Fruit fly (Drosophila melanogaster) whole organism, adult: ENCODE data around the gene CG45011.

Source experiments
- CG11617 ChIP-seq: fragments of 200-800 bp; sonication (Bioruptor generic); optimal IDR thresholded peaks from 2 replicates; lab custom pipeline; 2017; ENCODE audit warnings: mild to moderate bottlenecking, missing biosample characterization, missing genetic modification reagents, missing genetic modification characterization
- CG12768 ChIP-seq: fragments of 200-800 bp; sonication (Bioruptor generic); optimal IDR thresholded peaks from 2 replicates; lab custom pipeline; 2017; ENCODE audit warnings: missing biosample characterization, missing genetic modification characterization, mild to moderate bottlenecking, moderate library complexity, missing genetic modification reagents
- CG14711 ChIP-seq: fragments of 200-800 bp; sonication (Bioruptor generic); optimal IDR thresholded peaks from 2 replicates; lab custom pipeline; 2018; ENCODE audit warnings: missing biosample characterization, mild to moderate bottlenecking, missing genetic modification characterization, moderate library complexity
- CG1620 ChIP-seq: fragments of 200-800 bp; sonication (Bioruptor generic); optimal IDR thresholded peaks from 2 replicates; lab custom pipeline; 2016; ENCODE audit warnings: missing biosample characterization, missing genetic modification characterization
- CG33017 ChIP-seq: fragments of 200-800 bp; sonication (Bioruptor generic); optimal IDR thresholded peaks from 2 replicates; lab custom pipeline; 2018; ENCODE audit warnings: missing biosample characterization, mild to moderate bottlenecking, missing genetic modification characterization, moderate library complexity
- CG5204 ChIP-seq: fragments of 200-800 bp; sonication (Bioruptor generic); optimal IDR thresholded peaks from 2 replicates; lab custom pipeline; 2016; ENCODE audit warnings: missing biosample characterization, missing genetic modification characterization
- CG7045 ChIP-seq: fragments of 200-800 bp; sonication (Bioruptor generic); optimal IDR thresholded peaks from 2 replicates; lab custom pipeline; 2017; ENCODE audit warnings: missing biosample characterization, mild to moderate bottlenecking, missing genetic modification characterization
- CG7101 ChIP-seq: fragments of 200-800 bp; sonication (Bioruptor generic); optimal IDR thresholded peaks from 2 replicates; lab custom pipeline; 2018; ENCODE audit warnings: missing biosample characterization, mild to moderate bottlenecking, missing genetic modification characterization, moderate library complexity
- Clk ChIP-seq: fragments of 200-800 bp; sonication (Bioruptor generic); optimal IDR thresholded peaks from 2 replicates; lab custom pipeline; 2017; ENCODE audit warnings: missing biosample characterization, missing genetic modification characterization
- Crg-1 ChIP-seq: fragments of 200-800 bp; sonication (Bioruptor generic); optimal IDR thresholded peaks from 2 replicates; lab custom pipeline; 2016; ENCODE audit warnings: missing biosample characterization, missing genetic modification characterization
- Hr96 ChIP-seq: fragments of 200-800 bp; sonication (Bioruptor generic); optimal IDR thresholded peaks from 2 replicates; lab custom pipeline; 2016; ENCODE audit warnings: missing biosample characterization, missing genetic modification characterization
- Mnt ChIP-seq: fragments of 200-800 bp; sonication (Bioruptor generic); optimal IDR thresholded peaks from 2 replicates; lab custom pipeline; 2016; ENCODE audit warnings: missing biosample characterization, mild to moderate bottlenecking, missing genetic modification characterization
- bab1 ChIP-seq: fragments of 200-800 bp; sonication (Bioruptor generic); optimal IDR thresholded peaks from 3 replicates; lab custom pipeline; 2019; ENCODE audit warnings: missing biosample characterization, mild to moderate bottlenecking, missing genetic modification characterization, moderate library complexity
- cic ChIP-seq: fragments of 200-800 bp; sonication (Bioruptor generic); optimal IDR thresholded peaks from 2 replicates; lab custom pipeline; 2017; ENCODE audit warnings: missing biosample characterization, mild to moderate bottlenecking, missing genetic modification characterization, moderate library complexity
- cnc ChIP-seq, 2 experiments: fragments of >200 bp; optimal IDR thresholded peaks; 2 replicates each; lab custom pipeline; 2017
- kay ChIP-seq: fragments of 200-800 bp; sonication (Bioruptor generic); peaks from one replicate; lab custom pipeline; 2016; ENCODE audit warnings: missing biosample characterization, missing genetic modification characterization, borderline replicate concordance
- ovo ChIP-seq: fragments of 200-800 bp; sonication (Bioruptor generic); optimal IDR thresholded peaks from 2 replicates; lab custom pipeline; 2016; ENCODE audit warnings: missing biosample characterization, missing genetic modification characterization
- pad ChIP-seq: fragments of 200-800 bp; sonication (Bioruptor generic); optimal IDR thresholded peaks from 3 replicates; lab custom pipeline; 2017; ENCODE audit warnings: missing biosample characterization, missing genetic modification characterization, mild to moderate bottlenecking, moderate library complexity, missing genetic modification reagents
- tj ChIP-seq: fragments of 200-800 bp; sonication (Bioruptor generic); optimal IDR thresholded peaks from 3 replicates; lab custom pipeline; 2017; ENCODE audit warnings: missing biosample characterization, mild to moderate bottlenecking, missing genetic modification characterization, moderate library complexity
- toe ChIP-seq: fragments of 200-800 bp; sonication (Bioruptor generic); optimal IDR thresholded peaks from 2 replicates; lab custom pipeline; 2016; ENCODE audit warnings: missing biosample characterization, missing genetic modification characterization

Gene CG45011

DNA sequence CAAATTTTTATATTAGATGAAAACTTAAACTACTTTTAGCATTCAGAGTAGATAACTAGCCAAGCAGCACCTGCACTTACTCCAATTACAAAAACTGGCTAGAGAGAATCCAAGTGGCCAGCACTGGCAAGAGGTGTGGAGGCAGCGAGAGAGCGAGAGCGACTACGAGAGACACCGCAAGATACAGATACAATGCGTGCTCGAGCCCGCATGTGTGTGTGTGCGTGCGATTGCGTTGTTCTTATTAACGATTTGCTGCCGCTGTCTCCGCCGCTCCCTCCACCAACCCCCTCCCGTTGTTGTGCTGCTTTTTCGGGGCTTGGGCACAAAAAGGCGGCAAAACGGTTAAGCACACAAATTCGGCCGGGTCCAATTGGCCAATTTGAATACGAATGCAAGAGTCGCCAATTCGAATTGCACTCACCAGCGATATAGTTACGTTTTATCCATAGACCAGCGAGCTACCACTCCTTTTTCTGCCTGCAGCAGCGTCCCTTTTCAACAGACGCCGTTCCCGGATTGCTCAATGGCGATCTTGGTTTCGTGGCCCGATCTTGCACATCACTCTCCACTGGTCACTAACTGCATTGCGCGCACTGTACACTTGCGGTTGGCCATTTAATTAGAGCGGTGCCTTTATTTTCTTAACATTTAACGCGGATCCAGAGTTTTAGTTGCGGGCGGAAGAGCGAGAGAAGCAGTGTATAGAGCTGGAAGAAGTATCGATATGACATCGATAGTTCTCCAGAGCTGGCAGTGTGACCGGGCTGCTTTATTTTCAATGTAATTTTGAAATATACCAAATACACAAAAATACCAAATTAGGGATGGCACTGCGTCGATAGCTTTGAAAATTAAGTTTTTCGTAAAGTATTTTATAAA, 24.9 kb upstream of the CG45011 start, which contains the start of gene crol:
Gene crol, minus strand, starts transcription at position 737 of the 882 bp plus-strand sequence.
- TF ChIP-seq CG7101 (tag; lab: Kevin White, UChicago) (peak; percentile 25), Mnt (GFP tag; lab: Kevin White, UChicago) (peak; percentile 8), cic (GFP tag; lab: Kevin White, UChicago) (peak; percentile 66), tj (peak; percentile 13), CG12768 (GFP tag; lab: Kevin White, UChicago) (no peak), CG14711 (tag; lab: Kevin White, UChicago) (peak; percentile 28), bab1 (no peak)

DNA sequence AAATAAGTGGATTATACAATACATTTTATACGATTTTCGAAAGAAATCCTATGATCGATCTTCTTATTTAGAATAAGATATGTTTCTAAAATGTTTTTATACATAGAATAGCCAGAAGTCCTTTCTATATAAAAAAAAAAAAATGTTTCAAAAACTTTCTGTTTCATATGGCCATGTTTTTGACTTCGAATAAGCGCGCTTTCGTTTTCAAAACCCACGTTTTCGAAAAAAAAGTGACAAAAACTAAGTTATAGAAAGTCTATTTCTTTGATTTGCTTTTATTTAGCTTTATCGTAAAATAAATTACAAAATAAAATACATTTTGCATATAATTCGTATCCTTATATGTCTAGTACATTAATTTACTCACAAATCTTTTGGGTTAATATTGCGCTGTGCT, 24.1 kb upstream of the CG45011 start:
- TF ChIP-seq CG5204 (GFP tag; lab: Kevin White, UChicago) (no peak), kay (GFP tag; lab: Kevin White, UChicago) (peak; percentile 94), CG33017 (tag; lab: Kevin White, UChicago) (no peak)

DNA sequence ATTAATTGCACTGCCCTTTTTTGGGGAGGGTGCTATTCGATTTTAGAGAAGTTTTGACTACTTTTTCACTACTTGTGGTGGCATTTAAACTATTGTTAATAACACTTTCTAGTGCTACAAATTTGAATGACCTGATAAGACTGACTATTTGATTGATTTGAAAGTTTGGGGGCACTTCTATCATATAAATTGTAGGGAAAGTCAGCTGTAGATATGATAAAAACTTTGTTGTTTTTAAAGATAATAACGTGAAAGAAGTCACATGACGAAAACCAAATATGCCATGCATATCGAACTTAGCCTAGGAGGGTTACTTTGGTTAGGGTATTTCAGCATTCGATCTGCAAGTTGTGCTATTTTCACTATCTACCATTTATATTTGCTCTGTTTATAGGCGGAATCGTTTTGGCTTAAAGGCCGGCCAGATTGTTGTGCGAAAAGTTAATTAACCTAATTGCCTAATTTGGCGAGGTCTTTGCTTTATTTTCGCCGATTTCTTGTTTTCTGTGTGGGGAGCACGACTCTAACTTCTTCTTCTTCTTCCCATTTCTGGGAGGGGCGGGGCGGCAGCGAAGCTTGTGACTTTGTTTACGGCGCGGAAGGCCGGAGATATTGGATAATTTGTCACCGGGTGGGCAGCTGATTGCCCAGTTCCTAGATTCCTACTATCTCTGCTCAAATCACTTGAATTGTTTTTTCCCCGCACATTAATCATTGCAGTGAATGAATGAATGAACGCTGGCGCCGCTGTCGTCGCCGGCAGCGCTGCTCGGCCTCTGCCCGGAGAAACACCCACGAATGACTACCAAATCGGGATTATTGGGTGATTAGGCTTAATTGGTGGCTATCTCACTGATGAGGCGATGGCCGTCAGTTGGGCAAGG, 20.9 kb upstream of the CG45011 start:
- peak; percentile 36 for TF ChIP-seq CG12768 (GFP tag; lab: Kevin White, UChicago)
- TF ChIP-seq CG7101 (tag; lab: Kevin White, UChicago), result no peak

DNA sequence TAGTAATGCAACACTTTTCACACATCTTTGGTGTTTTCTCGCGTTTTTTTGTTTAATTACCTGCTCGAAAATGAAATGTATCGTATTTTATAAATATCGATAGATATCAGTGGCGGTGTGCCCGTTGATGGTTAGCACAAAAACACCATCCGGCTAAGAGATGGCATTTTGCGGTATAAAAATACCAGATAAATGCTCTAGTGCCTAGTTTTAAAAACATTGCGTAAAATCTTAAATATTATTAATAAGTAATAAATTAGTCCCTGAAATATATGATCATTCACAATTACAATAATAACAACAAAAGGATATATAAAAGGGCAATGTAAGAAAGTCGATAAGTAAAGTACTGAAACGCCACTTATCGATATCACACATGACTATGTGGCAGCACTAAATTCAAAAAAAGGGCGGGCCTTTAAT, 20.2 kb upstream of the CG45011 start, which contains the start of gene CycY:
Gene CycY, minus strand, starts transcription at position 116 of the 423 bp plus-strand sequence.
- TF ChIP-seq kay (GFP tag; lab: Kevin White, UChicago) (peak; percentile 11), CG1620 (GFP tag; lab: Kevin White, UChicago) (no peak)

DNA sequence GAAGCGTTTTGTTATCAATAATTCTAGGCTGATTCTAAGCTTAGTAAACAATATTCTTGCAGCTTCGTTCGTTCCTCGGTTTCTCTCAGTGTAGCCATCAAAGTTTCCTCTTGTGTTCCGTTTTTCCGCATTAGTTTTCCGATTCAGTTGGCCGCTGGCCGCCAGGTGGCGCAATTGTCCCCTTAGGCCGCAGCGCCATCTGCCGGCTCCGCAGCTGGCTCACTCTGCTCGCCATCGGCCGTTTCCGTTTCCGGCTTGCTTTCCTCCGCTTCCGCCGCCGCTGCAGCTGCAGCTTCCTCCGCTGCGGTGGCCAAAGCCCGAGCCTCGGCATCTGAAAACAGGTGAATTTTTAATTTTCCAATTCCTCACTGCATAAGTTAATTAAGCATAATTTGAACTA, 17.5 kb upstream of the CG45011 start:
- TF ChIP-seq kay (GFP tag; lab: Kevin White, UChicago), result no peak
- no peak for TF ChIP-seq cnc (optimal IDR thresholded peaks at IDR 0.05; lab: Kevin White, UChicago)
- TF ChIP-seq toe (GFP tag; lab: Kevin White, UChicago), result no peak
- no peak for TF ChIP-seq CG11617 (GFP tag; lab: Kevin White, UChicago)
- peak; percentile 61 for TF ChIP-seq Hr96
- peak; percentile 55 for TF ChIP-seq CG7045 (GFP tag; lab: Kevin White, UChicago)
- TF ChIP-seq Mnt (GFP tag; lab: Kevin White, UChicago), result no peak
- peak; percentile 21 for TF ChIP-seq pad (GFP tag; lab: Kevin White, UChicago)
- peak; percentile 22 for TF ChIP-seq CG1620 (GFP tag; lab: Kevin White, UChicago)
- TF ChIP-seq tj, result no peak
- TF ChIP-seq cic (GFP tag; lab: Kevin White, UChicago), result no peak
- TF ChIP-seq CG12768 (GFP tag; lab: Kevin White, UChicago), result no peak
- no peak for TF ChIP-seq CG7101 (tag; lab: Kevin White, UChicago)
- TF ChIP-seq CG33017 (tag; lab: Kevin White, UChicago), result no peak
- TF ChIP-seq Clk (GFP tag; lab: Kevin White, UChicago), result no peak
- TF ChIP-seq CG5204 (GFP tag; lab: Kevin White, UChicago), result peak; percentile 33
- no peak for TF ChIP-seq CG14711 (tag; lab: Kevin White, UChicago)
- no peak for TF ChIP-seq Crg-1 (GFP tag; lab: Kevin White, UChicago)
- peak; percentile 32 for TF ChIP-seq bab1
- no peak for TF ChIP-seq ovo (GFP tag; lab: Kevin White, UChicago)

DNA sequence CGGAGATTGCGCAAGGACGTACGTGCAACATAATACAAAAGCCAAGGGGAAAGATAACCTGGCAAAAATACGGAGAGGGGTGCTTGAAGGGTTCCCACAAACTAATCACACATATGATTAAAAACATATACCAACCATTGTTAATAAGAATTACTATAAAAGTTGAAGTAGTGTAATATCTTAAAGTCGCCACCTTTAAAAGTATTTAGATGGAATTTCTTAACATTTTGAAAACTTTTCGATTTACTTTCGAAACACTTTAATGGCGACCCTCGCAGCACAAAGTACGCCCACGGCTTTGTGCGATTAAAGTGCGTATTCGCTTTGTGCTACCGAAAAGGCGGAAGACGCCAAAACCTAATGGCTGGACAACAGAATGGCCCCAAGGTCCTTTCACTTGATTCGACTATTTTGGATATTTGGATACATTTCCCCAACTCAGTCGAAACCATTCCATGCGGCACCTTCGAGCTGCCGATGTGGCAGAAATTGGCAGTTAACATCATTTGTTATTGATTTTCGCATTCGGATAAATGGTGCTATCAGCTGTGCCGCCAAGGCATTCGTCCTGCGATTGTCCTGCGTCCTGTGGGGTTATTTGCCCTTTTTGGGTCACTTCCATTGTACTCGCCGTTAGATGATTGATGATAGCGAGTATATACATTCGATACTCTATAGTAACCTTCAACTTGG, 10.3 kb upstream of the CG45011 start:
- TF ChIP-seq CG33017 (tag; lab: Kevin White, UChicago), result no peak
- TF ChIP-seq Hr96, result no peak
- no peak for TF ChIP-seq CG7101 (tag; lab: Kevin White, UChicago)
- TF ChIP-seq CG1620 (GFP tag; lab: Kevin White, UChicago), result no peak
- no peak for TF ChIP-seq bab1
- no peak for TF ChIP-seq toe (GFP tag; lab: Kevin White, UChicago)
- TF ChIP-seq kay (GFP tag; lab: Kevin White, UChicago), result no peak
- TF ChIP-seq ovo (GFP tag; lab: Kevin White, UChicago), result no peak
- TF ChIP-seq CG12768 (GFP tag; lab: Kevin White, UChicago), result no peak
- no peak for TF ChIP-seq Clk (GFP tag; lab: Kevin White, UChicago)
- TF ChIP-seq CG11617 (GFP tag; lab: Kevin White, UChicago), result no peak
- TF ChIP-seq Crg-1 (GFP tag; lab: Kevin White, UChicago), result no peak
- TF ChIP-seq cnc (optimal IDR thresholded peaks at IDR 0.05; lab: Kevin White, UChicago), result no peak
- TF ChIP-seq CG14711 (tag; lab: Kevin White, UChicago), result no peak
